Worm (Caenorhabditis elegans) whole organism, L4 larva: Measurements from ENCODE around the gene AH9.4.

Source experiments
- D1046.2 ChIP-seq: fragments of 200-800 bp; sonication (Bioruptor generic); IDR thresholded peaks from 2 replicates; pipeline ENCODE4 v1.3.6; 2022; ENCODE audit warnings: missing genetic modification characterization, missing compliant biosample characterization
- F37D6.2 ChIP-seq: sonication (generic microtip); optimal IDR thresholded peaks from 2 replicates; lab custom pipeline; 2016; ENCODE audit warnings: mild to moderate bottlenecking, missing genetic modification characterization, missing compliant biosample characterization
- ama-1 ChIP-seq: fragments of 150-350 bp; optimal IDR thresholded peaks from 2 replicates; lab custom pipeline; 2014; ENCODE audit warnings: inconsistent platforms, mixed read lengths
- ces-1 ChIP-seq: fragments of 150-350 bp; sonication (generic microtip); optimal IDR thresholded peaks from 4 replicates; lab custom pipeline; 2014; ENCODE audit warnings: missing biosample characterization, missing genetic modification reagents, missing genetic modification characterization
- dmd-8 ChIP-seq: fragments of 200-800 bp; sonication (Bioruptor generic); IDR thresholded peaks from 2 replicates; pipeline ENCODE4 v1.3.6; 2022; ENCODE audit warnings: missing genetic modification characterization, missing compliant biosample characterization
- unc-130 ChIP-seq: sonication (generic microtip); optimal IDR thresholded peaks from 2 replicates; lab custom pipeline; 2016; ENCODE audit warnings: missing genetic modification reagents, missing genetic modification characterization, missing compliant biosample characterization
- unc-39 ChIP-seq: sonication (generic microtip); optimal IDR thresholded peaks from 2 replicates; lab custom pipeline; 2017; ENCODE audit warnings: missing biosample characterization, missing genetic modification characterization
- vab-7 ChIP-seq: fragments of 200-800 bp; sonication (Bioruptor generic); IDR thresholded peaks from 2 replicates; pipeline ENCODE4 v1.3.6; 2022; ENCODE audit warnings: missing genetic modification reagents, missing genetic modification characterization, missing compliant biosample characterization

- TF ChIP-seq dmd-8: no peak
- no peak for TF ChIP-seq ces-1
- TF ChIP-seq vab-7 (GFP tag; lab: Robert Waterston, UW): no peak
- TF ChIP-seq ama-1 (lab: Kevin White, UChicago): no peak
- TF ChIP-seq F37D6.2 (tag; lab: Kevin White, UChicago): no peak
- TF ChIP-seq D1046.2 (GFP tag; lab: Robert Waterston, UW): no peak
- no peak for TF ChIP-seq unc-39
- TF ChIP-seq unc-130 (GFP tag; lab: Kevin White, UChicago): no peak
Measured at ce11 chrX:2241147-2241798, 32.9 kb downstream of the AH9.4 start.
